Fruit fly (Drosophila melanogaster) S2 (cell line): ENCODE measurements around the gene CG42795.

Source experiments
- CG8478 ChIP-seq: fragments of >200 bp; optimal IDR thresholded peaks from 2 replicates; lab custom pipeline; 2018
- CTCF ChIP-seq, 2 experiments: fragments of >200 bp; optimal IDR thresholded peaks; 2 replicates each; lab custom pipeline; 2018

Gene CG42795

dm6 chr3R:10276002-10276401 lies 50.5 kb downstream of the CG42795 start:
- TF ChIP-seq CG8478 (lab: Kevin White, UChicago), result no peak
- TF ChIP-seq CTCF (optimal IDR thresholded peaks at IDR 0.05; lab: Kevin White, UChicago), result no peak

dm6 chr3R:10282077-10282476 lies 56.6 kb downstream of the CG42795 start:
- no peak for TF ChIP-seq CG8478 (lab: Kevin White, UChicago)
- no peak for TF ChIP-seq CTCF (optimal IDR thresholded peaks at IDR 0.05; lab: Kevin White, UChicago)

DNA sequence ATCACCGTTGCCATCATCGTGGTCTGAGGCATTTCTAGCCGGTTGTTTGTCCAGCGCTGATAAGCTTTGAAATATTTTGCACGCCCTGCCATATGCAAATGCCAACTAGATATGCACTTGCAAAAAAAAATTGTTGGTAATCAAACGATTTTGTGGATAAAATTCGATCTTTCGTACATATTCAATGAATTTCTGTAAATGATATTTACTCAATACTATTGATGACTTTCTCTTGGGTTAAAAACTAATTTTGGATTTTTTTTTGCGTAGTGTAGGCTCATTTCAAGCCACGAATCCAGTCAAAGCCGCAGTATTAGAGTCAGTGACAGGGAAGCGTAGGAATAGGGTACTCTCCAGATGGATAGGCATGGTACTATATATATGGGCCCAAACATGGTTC lies 57.6 kb downstream of the CG42795 start:
- TF ChIP-seq CG8478 (lab: Kevin White, UChicago) (no peak), CTCF (optimal IDR thresholded peaks at IDR 0.05; lab: Kevin White, UChicago) (no peak)

dm6 chr3R:10284169-10284568 lies 58.7 kb downstream of the CG42795 start:
- TF ChIP-seq CG8478 (lab: Kevin White, UChicago) (no peak), CTCF (optimal IDR thresholded peaks at IDR 0.05; lab: Kevin White, UChicago) (no peak)
